Fruit fly (Drosophila melanogaster) whole organism, wandering third instar larva: ENCODE data around the gene CG14052.

ENCODE experiments used
- CG9705 ChIP-seq: fragments of 200-800 bp; sonication (Bioruptor generic); optimal IDR thresholded peaks from 2 replicates; lab custom pipeline; 2018; ENCODE audit warnings: missing biosample characterization, mild to moderate bottlenecking, missing genetic modification characterization
- CrebA ChIP-seq: fragments of 200-800 bp; sonication (Bioruptor generic); optimal IDR thresholded peaks from 2 replicates; lab custom pipeline; 2016; ENCODE audit warnings: missing biosample characterization, mild to moderate bottlenecking, missing genetic modification characterization, borderline replicate concordance
- Dfd ChIP-seq: fragments of >200 bp; optimal IDR thresholded peaks from 2 replicates; lab custom pipeline; 2017; ENCODE audit warnings: missing biosample characterization, missing genetic modification characterization
- Dif ChIP-seq: fragments of 200-275, 200-300 bp; sonication (Bioruptor generic); optimal IDR thresholded peaks from 2 replicates; lab custom pipeline; 2018; ENCODE audit warnings: missing biosample characterization, missing genetic modification characterization; ENCODE audit not compliant: partially characterized antibody
- HLH106 ChIP-seq: fragments of 200-800 bp; optimal IDR thresholded peaks from 3 replicates; lab custom pipeline; 2019; ENCODE audit warnings: missing biosample characterization, mild to moderate bottlenecking, missing genetic modification characterization, moderate library complexity
- Hnf4 ChIP-seq: fragments of 200-800 bp; sonication (Bioruptor generic); optimal IDR thresholded peaks from 2 replicates; lab custom pipeline; 2016; ENCODE audit warnings: missing biosample characterization, mild to moderate bottlenecking, missing genetic modification characterization
- Hr78 ChIP-seq: fragments of >200 bp; optimal IDR thresholded peaks from 2 replicates; lab custom pipeline; 2017; ENCODE audit warnings: missing biosample characterization, missing genetic modification characterization
- Hr83 ChIP-seq: fragments of 200-300 bp; sonication (Bioruptor generic); optimal IDR thresholded peaks from 2 replicates; lab custom pipeline; 2016; ENCODE audit warnings: missing biosample characterization, mild to moderate bottlenecking, missing genetic modification characterization, moderate library complexity; ENCODE audit not compliant: poor library complexity, severe bottlenecking
- Jra ChIP-seq: sonication (Bioruptor generic); optimal IDR thresholded peaks from 2 replicates; lab custom pipeline; 2016; ENCODE audit warnings: missing biosample characterization, missing genetic modification characterization
- Mio ChIP-seq: sonication (Bioruptor generic); optimal IDR thresholded peaks from 2 replicates; lab custom pipeline; 2016; ENCODE audit warnings: missing biosample characterization, missing genetic modification characterization
- Myc ChIP-seq: fragments of >200 bp; optimal IDR thresholded peaks from 2 replicates; lab custom pipeline; 2017
- N ChIP-seq: fragments of >200 bp; optimal IDR thresholded peaks from 2 replicates; lab custom pipeline; 2018; ENCODE audit warnings: missing biosample characterization, missing external identifiers, missing genetic modification characterization
- OdsH ChIP-seq: fragments of 200-800 bp; sonication (Bioruptor generic); optimal IDR thresholded peaks from 2 replicates; lab custom pipeline; 2016; ENCODE audit warnings: missing biosample characterization, mild to moderate bottlenecking, missing genetic modification characterization
- Rel ChIP-seq, 2 experiments: fragments of 200-800 bp; sonication (Bioruptor generic) in 1 of 2; optimal IDR thresholded peaks; 2 replicates in 1 of 2; 3 replicates in 1 of 2; lab custom pipeline; 2016 to 2019; ENCODE audit warnings: mild to moderate bottlenecking in 2 of 2, missing biosample characterization in 2 of 2, missing genetic modification characterization in 2 of 2, moderate library complexity in 1 of 2
- Sp1 ChIP-seq: fragments of 200-800 bp; sonication (Bioruptor generic); optimal IDR thresholded peaks from 3 replicates; lab custom pipeline; 2019; ENCODE audit warnings: missing biosample characterization, mild to moderate bottlenecking, missing genetic modification characterization, moderate library complexity
- Vsx2 ChIP-seq: fragments of 200-300, 225-300 bp; sonication (Bioruptor generic); optimal IDR thresholded peaks from 2 replicates; lab custom pipeline; 2018; ENCODE audit warnings: missing biosample characterization, missing genetic modification characterization; ENCODE audit not compliant: partially characterized antibody
- br ChIP-seq: fragments of 200-800 bp; sonication (Bioruptor generic); optimal IDR thresholded peaks from 2 replicates; lab custom pipeline; 2016; ENCODE audit warnings: missing biosample characterization, missing genetic modification characterization
- brk ChIP-seq: fragments of 200-800 bp; sonication (Bioruptor generic); optimal IDR thresholded peaks from 2 replicates; lab custom pipeline; 2016; ENCODE audit warnings: missing biosample characterization, mild to moderate bottlenecking, missing genetic modification characterization
- dl ChIP-seq, 2 experiments: fragments of 175-275, 200-275 bp in 1 of 2; fragments of 200-275 bp in 1 of 2; sonication (Bioruptor generic); optimal IDR thresholded peaks; lab custom pipeline; 2018; ENCODE audit warnings: mild to moderate bottlenecking in 2 of 2, missing biosample characterization in 2 of 2, missing genetic modification characterization in 2 of 2, moderate library complexity in 2 of 2; ENCODE audit not compliant: partially characterized antibody in 2 of 2, insufficient read depth in 1 of 2
- dsf ChIP-seq: sonication (Bioruptor generic); optimal IDR thresholded peaks from 2 replicates; lab custom pipeline; 2016; ENCODE audit warnings: missing biosample characterization, missing genetic modification characterization, borderline replicate concordance
- ey ChIP-seq: fragments of 200-800 bp; sonication (Bioruptor generic); optimal IDR thresholded peaks from 2 replicates; lab custom pipeline; 2016; ENCODE audit warnings: missing biosample characterization, missing genetic modification characterization
- fru ChIP-seq: fragments of 200-800 bp; sonication (Bioruptor generic); optimal IDR thresholded peaks from 3 replicates; lab custom pipeline; 2016; ENCODE audit warnings: missing biosample characterization, mild to moderate bottlenecking, missing genetic modification characterization
- h ChIP-seq: fragments of 200-800 bp; sonication (Bioruptor generic); optimal IDR thresholded peaks from 3 replicates; lab custom pipeline; 2016; ENCODE audit warnings: missing biosample characterization, mild to moderate bottlenecking, missing genetic modification characterization
- lola ChIP-seq: fragments of >200 bp; optimal IDR thresholded peaks from 2 replicates; lab custom pipeline; 2017; ENCODE audit warnings: missing biosample characterization, missing genetic modification characterization
- pan ChIP-seq: fragments of >200 bp; optimal IDR thresholded peaks from 2 replicates; lab custom pipeline; 2017
- psq ChIP-seq: fragments of 200-800 bp; sonication (Bioruptor generic); optimal IDR thresholded peaks from 3 replicates; lab custom pipeline; 2017; ENCODE audit warnings: missing biosample characterization, mild to moderate bottlenecking, missing genetic modification characterization, moderate library complexity
- rgr ChIP-seq: fragments of 200-800 bp; sonication (Bioruptor generic); optimal IDR thresholded peaks from 3 replicates; lab custom pipeline; 2016; ENCODE audit warnings: missing biosample characterization, mild to moderate bottlenecking, missing genetic modification characterization
- sage ChIP-seq: fragments of 200-800 bp; sonication (Bioruptor generic); optimal IDR thresholded peaks from 2 replicates; lab custom pipeline; 2016; ENCODE audit warnings: missing biosample characterization, mild to moderate bottlenecking, missing genetic modification characterization
- usp ChIP-seq: fragments of >200 bp; optimal IDR thresholded peaks from 2 replicates; lab custom pipeline; 2017; ENCODE audit warnings: missing biosample characterization, missing genetic modification characterization
- woc ChIP-seq: sonication (Bioruptor generic); optimal IDR thresholded peaks from 2 replicates; lab custom pipeline; 2016; ENCODE audit warnings: missing biosample characterization, mild to moderate bottlenecking, missing genetic modification characterization

Gene CG14052

DNA sequence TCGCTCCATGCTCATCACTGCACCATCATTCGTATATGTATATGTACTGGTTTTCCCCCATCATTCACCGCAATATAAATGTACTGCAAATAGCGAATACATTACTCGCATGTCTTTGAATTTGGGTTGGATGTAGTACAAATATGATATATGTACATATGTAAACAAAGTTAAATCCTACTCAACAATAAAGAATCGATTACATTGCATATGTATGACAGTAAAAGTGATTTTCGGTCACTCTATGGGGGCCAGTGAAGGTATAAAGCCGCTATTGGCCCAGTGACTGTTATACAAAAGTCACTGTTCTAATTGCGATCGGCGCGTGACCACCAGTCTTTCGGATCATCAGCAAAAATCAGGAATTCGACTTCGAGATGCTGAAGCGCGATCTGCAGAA, 36.0 kb upstream of the CG14052 start, which contains the start of gene CG3457:
CG3457 (plus strand) TSS at position 301 of the 400 bp plus-strand sequence.
- TF ChIP-seq HLH106 (tag; lab: Kevin White, UChicago) = no peak
- TF ChIP-seq dl (GFP tag; optimal IDR thresholded peaks at IDR 0.05; lab: Kevin White, UChicago; ENCODE audit: insufficient read depth in 1 of 2, partially characterized antibody in 2 of 2) = no peak
- no peak for TF ChIP-seq brk
- TF ChIP-seq lola = no peak
- no peak for TF ChIP-seq usp (GFP tag; lab: Kevin White, UChicago)
- TF ChIP-seq woc (GFP tag; lab: Kevin White, UChicago) = no peak
- no peak for TF ChIP-seq rgr (GFP tag; lab: Kevin White, UChicago)
- no peak for TF ChIP-seq psq (GFP tag; lab: Kevin White, UChicago)
- no peak for TF ChIP-seq h
- TF ChIP-seq dsf (GFP tag; lab: Kevin White, UChicago) = no peak
- no peak for TF ChIP-seq ey (GFP tag; lab: Kevin White, UChicago)
- TF ChIP-seq Rel (GFP tag; optimal IDR thresholded peaks at IDR 0.05; lab: Kevin White, UChicago) = no peak
- TF ChIP-seq Rel (tag; optimal IDR thresholded peaks at IDR 0.05; lab: Kevin White, UChicago) = no peak
- no peak for TF ChIP-seq Mio
- no peak for TF ChIP-seq Myc
- no peak for TF ChIP-seq sage (GFP tag; lab: Kevin White, UChicago)
- TF ChIP-seq CrebA (GFP tag; lab: Kevin White, UChicago) = no peak
- no peak for TF ChIP-seq br (GFP tag; lab: Kevin White, UChicago)
- TF ChIP-seq pan = no peak
- no peak for TF ChIP-seq N (GFP tag; lab: Kevin White, UChicago)

- TF ChIP-seq usp (GFP tag; lab: Kevin White, UChicago) (no peak), brk (no peak), Hr78 (GFP tag; lab: Kevin White, UChicago) (no peak), Hnf4 (GFP tag; lab: Kevin White, UChicago) (no peak), woc (GFP tag; lab: Kevin White, UChicago) (no peak), N (GFP tag; lab: Kevin White, UChicago) (no peak), Sp1 (no peak), CG9705 (no peak)
Measured at dm6 chrX:2188888-2189287, 34.7 kb upstream of the CG14052 start, which contains the start of gene Mct1. Gene Mct1 (plus strand): TSS chrX:2189188.

- TF ChIP-seq Jra (no peak), Sp1 (no peak), fru (no peak), lola (no peak), Hnf4 (GFP tag; lab: Kevin White, UChicago) (no peak), CG9705 (no peak), Hr83 (GFP tag; lab: Kevin White, UChicago) (no peak), dl (GFP tag; optimal IDR thresholded peaks at IDR 0.05; lab: Kevin White, UChicago; ENCODE audit: insufficient read depth in 1 of 2, partially characterized antibody in 2 of 2) (no peak), usp (GFP tag; lab: Kevin White, UChicago) (no peak), Dfd (GFP tag; lab: Kevin White, UChicago) (no peak), Vsx2 (no peak), Dif (GFP tag; lab: Kevin White, UChicago) (no peak), N (GFP tag; lab: Kevin White, UChicago) (no peak), h (no peak), rgr (GFP tag; lab: Kevin White, UChicago) (no peak)
Measured at dm6 chrX:2191896-2192295, 31.7 kb upstream of the CG14052 start.

dm6 chrX:2193158-2193557, 30.4 kb upstream of the CG14052 start:
- TF ChIP-seq Jra (no peak), Hr83 (GFP tag; lab: Kevin White, UChicago) (no peak), Myc (no peak), OdsH (no peak), dl (GFP tag; optimal IDR thresholded peaks at IDR 0.05; lab: Kevin White, UChicago; ENCODE audit: insufficient read depth in 1 of 2, partially characterized antibody in 2 of 2) (no peak), rgr (GFP tag; lab: Kevin White, UChicago) (no peak)
- TF ChIP-seq, all 38 proteins: peak for 0

DNA sequence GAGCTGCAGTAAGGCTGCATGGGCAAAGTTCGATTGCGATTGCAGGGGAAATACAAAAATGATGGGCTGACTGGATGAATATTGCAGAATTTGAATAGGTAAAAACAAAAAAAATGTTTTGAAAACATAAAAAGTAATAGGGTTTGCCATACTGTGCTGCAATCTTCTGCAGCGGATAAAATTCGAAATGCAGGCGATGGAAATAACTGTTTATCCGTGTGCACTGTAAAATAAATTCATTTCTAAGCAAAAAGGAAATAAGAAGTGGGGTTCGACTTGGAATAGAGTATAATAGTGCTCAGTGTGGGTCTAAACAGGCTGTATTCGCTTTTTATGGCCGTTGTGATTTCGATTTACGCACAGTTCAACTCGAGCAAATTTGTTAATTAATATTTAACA, 29.7 kb upstream of the CG14052 start, which contains the start of gene CG14053:
CG14053 (minus strand) TSS at position 101 of the 399 bp plus-strand sequence.
- TF ChIP-seq dsf (GFP tag; lab: Kevin White, UChicago) = no peak
- TF ChIP-seq CG9705 = no peak
- no peak for TF ChIP-seq Rel (GFP tag; optimal IDR thresholded peaks at IDR 0.05; lab: Kevin White, UChicago)
- TF ChIP-seq Rel (tag; optimal IDR thresholded peaks at IDR 0.05; lab: Kevin White, UChicago) = peak; percentile 82
- no peak for TF ChIP-seq h
- TF ChIP-seq Dif (GFP tag; lab: Kevin White, UChicago) = no peak
- TF ChIP-seq ey (GFP tag; lab: Kevin White, UChicago) = no peak
- no peak for TF ChIP-seq Hr83 (GFP tag; lab: Kevin White, UChicago)
- TF ChIP-seq, all 38 proteins: peak for 1
